Worm (Caenorhabditis elegans): ENCODE measurements around the gene Y43D4A.5.

ce11 chrIV:16813825-16814224 is 38.3 kb downstream of the Y43D4A.5 start, which contains the start of gene Y116A8A.2:
- TF ChIP-seq unc-62 (GFP tag; optimal IDR thresholded peaks at IDR 0.05), result no peak
- TF ChIP-seq madf-6 (GFP tag; IDR thresholded peaks at IDR 0.05), result no peak
- no peak for TF ChIP-seq nhr-179 (tag; optimal IDR thresholded peaks at IDR 0.05)
- no peak for TF ChIP-seq lin-35 (GFP tag; optimal IDR thresholded peaks at IDR 0.05)

Data from whole organism, young adult.